Worm (Caenorhabditis elegans) whole organism, midembryonic: Measurements from ENCODE around the gene F35F10.13.

ENCODE experiments used
- T22C8.4 ChIP-seq: fragments of 200-800 bp; sonication (Bioruptor generic); IDR thresholded peaks from 2 replicates; pipeline ENCODE4 v1.3.6; 2022; ENCODE audit warnings: missing genetic modification characterization, missing compliant biosample characterization
- flt-1 ChIP-seq: fragments of 200-800 bp; sonication (Bioruptor generic); IDR thresholded peaks from 2 replicates; pipeline ENCODE4 v1.3.6; 2022; ENCODE audit warnings: missing genetic modification characterization, missing compliant biosample characterization
- tab-1 ChIP-seq: fragments of 200-800 bp; sonication (Bioruptor generic); IDR thresholded peaks from 2 replicates; pipeline ENCODE4 v1.3.6; 2022; ENCODE audit warnings: missing genetic modification characterization, missing compliant biosample characterization

ce11 chrV:3352925-3353324, 34.0 kb upstream of the F35F10.13 start, which contains the start of gene C17B7.12:
- TF ChIP-seq tab-1 (GFP tag; lab: Robert Waterston, UW) = no peak
- TF ChIP-seq flt-1 = no peak
- no peak for TF ChIP-seq T22C8.4
